Worm (Caenorhabditis elegans): ENCODE results near the gene C32D5.14.

The C32D5.14 gene

DNA sequence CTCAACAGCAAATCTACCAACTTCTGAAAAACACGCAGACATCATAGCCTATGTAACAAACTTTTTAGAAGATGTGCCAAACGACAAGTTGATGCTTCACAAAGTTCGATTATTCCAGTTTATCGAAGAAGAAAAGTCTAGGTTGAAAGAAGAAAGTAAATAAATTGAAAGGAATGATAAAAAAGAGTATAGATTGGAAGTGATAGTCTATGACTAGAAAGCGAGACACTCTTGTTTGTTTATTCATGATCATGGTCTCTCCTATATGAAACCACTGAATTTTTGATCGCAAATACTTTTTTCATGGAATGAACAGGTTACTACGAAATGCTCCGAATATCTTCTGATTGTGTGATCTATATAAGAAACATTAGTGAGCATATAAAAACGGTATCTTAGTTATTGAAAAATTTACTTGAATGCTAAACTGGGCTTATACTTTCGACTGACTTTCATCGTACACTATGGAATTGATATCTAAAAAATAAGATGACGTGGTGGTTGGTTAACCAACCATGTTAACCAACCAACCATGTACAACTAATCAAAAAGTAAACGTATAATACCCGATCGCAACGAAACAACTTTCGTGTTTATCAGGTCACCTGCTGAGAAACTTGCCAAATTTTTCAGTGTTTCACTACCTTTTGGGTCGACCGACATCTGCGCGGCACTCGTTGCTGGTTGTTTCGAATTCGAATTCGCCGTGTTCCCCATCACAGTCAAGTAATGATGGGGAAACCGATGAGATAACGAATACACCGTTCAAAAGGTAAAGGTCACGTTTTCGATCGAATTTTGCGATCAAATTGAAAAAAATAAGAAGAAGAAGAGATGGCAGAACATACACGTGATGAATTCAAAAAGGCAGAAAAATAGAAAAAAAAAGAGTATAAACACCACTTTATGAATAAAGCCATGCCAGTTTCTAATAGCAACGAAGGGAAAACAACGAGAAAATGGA, 10.2 kb downstream of the C32D5.14 start, which contains the start of gene C32D5.8 (continued):
- no peak for TF ChIP-seq fkh-10 (GFP tag; optimal IDR thresholded peaks at IDR 0.05)
- TF ChIP-seq Y5F2A.4 (GFP tag; optimal IDR thresholded peaks at IDR 0.05), result no peak
- TF ChIP-seq ces-1 (GFP tag; optimal IDR thresholded peaks at IDR 0.05), result no peak
- no peak for TF ChIP-seq nhr-48 (tag; optimal IDR thresholded peaks at IDR 0.05)
- no peak for TF ChIP-seq madf-5 (GFP tag; IDR thresholded peaks at IDR 0.05)
- no peak for TF ChIP-seq egl-27 (tag; optimal IDR thresholded peaks at IDR 0.05)
- TF ChIP-seq ztf-7 (tag; optimal IDR thresholded peaks at IDR 0.05), result peak; percentile 30
- TF ChIP-seq daf-19 (GFP tag; conservative IDR thresholded peaks at IDR 0.05), result no peak
- TF ChIP-seq nhr-25 (tag; optimal IDR thresholded peaks at IDR 0.05; ENCODE audit: borderline replicate concordance, insufficient read depth), result no peak
- no peak for TF ChIP-seq sdz-12 (GFP tag; optimal IDR thresholded peaks at IDR 0.05)
- TF ChIP-seq lin-13 (GFP tag; optimal IDR thresholded peaks at IDR 0.05), result no peak
- TF ChIP-seq hmg-1.1 (GFP tag; IDR thresholded peaks at IDR 0.05), result no peak
- TF ChIP-seq fos-1 (tag; optimal IDR thresholded peaks at IDR 0.05), result no peak
- TF ChIP-seq hlh-30 (tag; optimal IDR thresholded peaks at IDR 0.05; ENCODE audit: insufficient read depth), result peak; percentile 75
- peak; percentile 48 for TF ChIP-seq ama-1 (optimal IDR thresholded peaks at IDR 0.05)
- no peak for TF ChIP-seq arid-1 (GFP tag; conservative IDR thresholded peaks at IDR 0.05)
- TF ChIP-seq unc-130 (GFP tag; optimal IDR thresholded peaks at IDR 0.05), result no peak
- no peak for TF ChIP-seq ctbp-1 (GFP tag; IDR thresholded peaks at IDR 0.05)
- no peak for TF ChIP-seq zag-1 (tag; optimal IDR thresholded peaks at IDR 0.05)
- no peak for TF ChIP-seq nhr-6 (tag; optimal IDR thresholded peaks at IDR 0.05)
- no peak for TF ChIP-seq lir-3 (tag; optimal IDR thresholded peaks at IDR 0.05)
- TF ChIP-seq ZK546.5 (tag; optimal IDR thresholded peaks at IDR 0.05), result no peak
- TF ChIP-seq mes-2 (tag; optimal IDR thresholded peaks at IDR 0.05; ENCODE audit: poor library complexity, severe bottlenecking), result no peak
- TF ChIP-seq tra-1 (GFP tag; IDR thresholded peaks at IDR 0.05), result no peak
- TF ChIP-seq nhr-237 (tag; optimal IDR thresholded peaks at IDR 0.05), result no peak
- no peak for TF ChIP-seq daf-8 (GFP tag; IDR thresholded peaks at IDR 0.05)
- TF ChIP-seq skn-1 (tag; optimal IDR thresholded peaks at IDR 0.05), result no peak
- TF ChIP-seq saeg-2 (GFP tag; IDR thresholded peaks at IDR 0.05), result no peak
- TF ChIP-seq nhr-102 (tag; optimal IDR thresholded peaks at IDR 0.05), result no peak
- no peak for TF ChIP-seq egl-43 (GFP tag; IDR thresholded peaks at IDR 0.05)
- TF ChIP-seq jun-1 (tag; optimal IDR thresholded peaks at IDR 0.05), result no peak
- no peak for TF ChIP-seq D1046.2 (GFP tag; IDR thresholded peaks at IDR 0.05)
- no peak for TF ChIP-seq ceh-20 (GFP tag; IDR thresholded peaks at IDR 0.05)
- no peak for TF ChIP-seq ceh-82 (tag; optimal IDR thresholded peaks at IDR 0.05)
- TF ChIP-seq aly-2 (tag; optimal IDR thresholded peaks at IDR 0.05), result no peak
- TF ChIP-seq hlh-11 (tag; optimal IDR thresholded peaks at IDR 0.05), result peak; percentile 37
- TF ChIP-seq lsy-2 (tag; optimal IDR thresholded peaks at IDR 0.05), result no peak
- no peak for TF ChIP-seq F49E8.2 (tag; optimal IDR thresholded peaks at IDR 0.05; ENCODE audit: borderline replicate concordance)
- TF ChIP-seq lin-1 (GFP tag; IDR thresholded peaks at IDR 0.05), result no peak
- TF ChIP-seq R02D3.7 (tag; optimal IDR thresholded peaks at IDR 0.05), result no peak
- TF ChIP-seq lin-15B (tag; optimal IDR thresholded peaks at IDR 0.05), result no peak
- TF ChIP-seq daf-16 (GFP tag; optimal IDR thresholded peaks at IDR 0.05), result no peak
- TF ChIP-seq daf-16 (tag; optimal IDR thresholded peaks at IDR 0.05), result peak; percentile 56
- no peak for TF ChIP-seq pha-4 (GFP tag; IDR thresholded peaks at IDR 0.05)
- TF ChIP-seq pha-4 (tag; optimal IDR thresholded peaks at IDR 0.05), result no peak
- TF ChIP-seq zip-2 (tag; optimal IDR thresholded peaks at IDR 0.05), result no peak
- TF ChIP-seq mdt-29 (GFP tag; IDR thresholded peaks at IDR 0.05), result no peak
- TF ChIP-seq dve-1 (tag; optimal IDR thresholded peaks at IDR 0.05; ENCODE audit: insufficient read depth), result peak; percentile 47
- no peak for TF ChIP-seq spr-3 (GFP tag; optimal IDR thresholded peaks at IDR 0.05)
- no peak for TF ChIP-seq T20F7.1 (GFP tag; optimal IDR thresholded peaks at IDR 0.05)
